Worm (Caenorhabditis elegans): ENCODE results near the gene trr-1.

ce11 chrII:11710771-11711170, 35.0 kb upstream of the trr-1 start:
- TF ChIP-seq egl-27 (tag; optimal IDR thresholded peaks at IDR 0.05) (no peak), zag-1 (tag; optimal IDR thresholded peaks at IDR 0.05) (no peak), fkh-10 (GFP tag; optimal IDR thresholded peaks at IDR 0.05) (no peak), madf-9 (GFP tag; conservative IDR thresholded peaks at IDR 0.05) (no peak), nhr-102 (tag; optimal IDR thresholded peaks at IDR 0.05) (no peak), unc-130 (GFP tag; optimal IDR thresholded peaks at IDR 0.05) (no peak), fos-1 (tag; optimal IDR thresholded peaks at IDR 0.05) (no peak), nhr-76 (tag; optimal IDR thresholded peaks at IDR 0.05) (no peak)

Measured in whole organism, L4 larva.